Worm (Caenorhabditis elegans) whole organism, midembryonic: ENCODE data around the gene R07E4.1.

Experiments used
- T22C8.4 ChIP-seq: fragments of 200-800 bp; sonication (Bioruptor generic); IDR thresholded peaks from 2 replicates; pipeline ENCODE4 v1.3.6; 2022; ENCODE audit warnings: missing genetic modification characterization, missing compliant biosample characterization
- flt-1 ChIP-seq: fragments of 200-800 bp; sonication (Bioruptor generic); IDR thresholded peaks from 2 replicates; pipeline ENCODE4 v1.3.6; 2022; ENCODE audit warnings: missing genetic modification characterization, missing compliant biosample characterization
- klf-2 ChIP-seq: fragments of 200-800 bp; sonication (Bioruptor generic); conservative IDR thresholded peaks from 2 replicates; pipeline ENCODE4 v1.3.6; 2022; ENCODE audit warnings: missing genetic modification reagents, missing genetic modification characterization, missing compliant biosample characterization
- ref-1 ChIP-seq: fragments of 200-800 bp; sonication (Bioruptor generic); conservative IDR thresholded peaks from 2 replicates; pipeline ENCODE4 v1.3.6; 2022; ENCODE audit warnings: missing genetic modification reagents, missing genetic modification characterization, missing compliant biosample characterization
- ztf-29 ChIP-seq: fragments of 200-800 bp; sonication (Bioruptor generic); IDR thresholded peaks from 2 replicates; pipeline ENCODE4 v1.3.6; 2022; ENCODE audit warnings: missing genetic modification reagents, missing genetic modification characterization, missing compliant biosample characterization

- TF ChIP-seq T22C8.4 (GFP tag; lab: Robert Waterston, UW) (no peak), flt-1 (GFP tag; lab: Robert Waterston, UW) (no peak), ref-1 (GFP tag; lab: Robert Waterston, UW) (no peak), ztf-29 (GFP tag; lab: Robert Waterston, UW) (no peak), klf-2 (GFP tag; lab: Robert Waterston, UW) (no peak)
These were observed 29.0 kb downstream of the R07E4.1 start for ce11 chrX:5987910-5988309.
